Worm (Caenorhabditis elegans): Measurements from ENCODE around the gene E_BE45912.2.

- no peak for TF ChIP-seq fos-1 (tag; optimal IDR thresholded peaks at IDR 0.05)
- no peak for TF ChIP-seq unc-62 (GFP tag; optimal IDR thresholded peaks at IDR 0.05)
- no peak for TF ChIP-seq lin-15B (tag; optimal IDR thresholded peaks at IDR 0.05)
- TF ChIP-seq nhr-12 (tag; optimal IDR thresholded peaks at IDR 0.05), result no peak
- no peak for TF ChIP-seq unc-39 (tag; optimal IDR thresholded peaks at IDR 0.05)
- no peak for TF ChIP-seq egl-27 (tag; optimal IDR thresholded peaks at IDR 0.05)
Observed at ce11 chrIII:1058881-1059280, 28.0 kb upstream of the E_BE45912.2 start.

Measured in whole organism, L3 larva.